Worm (Caenorhabditis elegans) whole organism, L4 larva: Measurements from ENCODE around the gene ets-5.

ENCODE experiments used
- D1046.2 ChIP-seq: fragments of 200-800 bp; sonication (Bioruptor generic); IDR thresholded peaks from 2 replicates; pipeline ENCODE4 v1.3.6; 2022; ENCODE audit warnings: missing genetic modification characterization, missing compliant biosample characterization
- F10B5.3 ChIP-seq: sonication (generic microtip); optimal IDR thresholded peaks from 2 replicates; lab custom pipeline; 2016; ENCODE audit warnings: mild to moderate bottlenecking, missing genetic modification characterization, missing compliant biosample characterization
- F26F4.8 ChIP-seq: fragments of 200-800 bp; sonication (Bioruptor generic); conservative IDR thresholded peaks from 2 replicates; pipeline ENCODE4 v1.3.6; 2022; ENCODE audit warnings: missing genetic modification characterization, missing compliant biosample characterization
- Y105C5A.15 ChIP-seq: fragments of 200-800 bp; sonication (Bioruptor generic); IDR thresholded peaks from 2 replicates; pipeline ENCODE4 v1.3.6; 2022; ENCODE audit warnings: missing genetic modification characterization, missing compliant biosample characterization
- Y5F2A.4 ChIP-seq: fragments of 200-800 bp; sonication (Bioruptor generic); optimal IDR thresholded peaks from 2 replicates; lab custom pipeline; 2018; ENCODE audit warnings: mild to moderate bottlenecking, missing genetic modification characterization, missing compliant biosample characterization
- ZK337.2 ChIP-seq: fragments of 200-800 bp; sonication (Bioruptor generic); IDR thresholded peaks from 2 replicates; pipeline ENCODE4 v1.3.6; 2022; ENCODE audit warnings: missing genetic modification reagents, missing genetic modification characterization, missing compliant biosample characterization
- aha-1 ChIP-seq: fragments of 150-350 bp; peaks from one replicate; lab custom pipeline; 2014; ENCODE audit warnings: missing biosample characterization, missing genetic modification characterization
- aly-2 ChIP-seq: sonication (generic microtip); optimal IDR thresholded peaks from 2 replicates; lab custom pipeline; 2018; ENCODE audit warnings: missing biosample characterization, missing genetic modification characterization
- ceh-20 ChIP-seq: fragments of 200-800 bp; sonication (Bioruptor generic); IDR thresholded peaks from 2 replicates; pipeline ENCODE4 v1.3.6; 2022; ENCODE audit warnings: missing genetic modification reagents, missing genetic modification characterization, missing compliant biosample characterization
- ceh-28 ChIP-seq: fragments of 150-350 bp; optimal IDR thresholded peaks from 2 replicates; lab custom pipeline; 2014; ENCODE audit warnings: missing biosample characterization, missing genetic modification reagents, missing genetic modification characterization
- ceh-44 ChIP-seq: fragments of 200-800 bp; sonication (Bioruptor generic); IDR thresholded peaks from 2 replicates; pipeline ENCODE4 v1.3.6; 2022; ENCODE audit warnings: missing genetic modification reagents, missing genetic modification characterization, missing compliant biosample characterization
- ceh-62 ChIP-seq: sonication (generic microtip); optimal IDR thresholded peaks from 2 replicates; lab custom pipeline; 2017; ENCODE audit warnings: missing biosample characterization, missing genetic modification characterization
- cey-2 ChIP-seq: sonication (generic microtip); optimal IDR thresholded peaks from 3 replicates; lab custom pipeline; 2017; ENCODE audit warnings: missing genetic modification characterization, mild to moderate bottlenecking, missing compliant biosample characterization, antibody characterized with exemption, borderline replicate concordance; ENCODE audit not compliant: insufficient read depth
- daf-12 ChIP-seq: fragments of 150-350 bp; optimal IDR thresholded peaks from 2 replicates; lab custom pipeline; 2014; ENCODE audit warnings: missing biosample characterization, missing genetic modification reagents, missing genetic modification characterization
- daf-19 ChIP-seq: fragments of 200-800 bp; sonication (Bioruptor generic); conservative IDR thresholded peaks from 2 replicates; pipeline ENCODE4 v1.3.6; 2022; ENCODE audit warnings: missing genetic modification characterization, missing compliant biosample characterization
- daf-8 ChIP-seq: fragments of 200-800 bp; sonication (Bioruptor generic); IDR thresholded peaks from 2 replicates; pipeline ENCODE4 v1.3.6; 2022; ENCODE audit warnings: missing genetic modification characterization, missing compliant biosample characterization
- dmd-6 ChIP-seq: fragments of 200-800 bp; sonication (Bioruptor generic); IDR thresholded peaks from 2 replicates; pipeline ENCODE4 v1.3.6; 2022; ENCODE audit warnings: missing genetic modification reagents, missing genetic modification characterization, missing compliant biosample characterization
- duxl-1 ChIP-seq: sonication (generic microtip); optimal IDR thresholded peaks from 2 replicates; lab custom pipeline; 2016; ENCODE audit warnings: mild to moderate bottlenecking, missing genetic modification characterization, moderate library complexity, missing compliant biosample characterization; ENCODE audit not compliant: poor library complexity
- egl-27 ChIP-seq: sonication (generic microtip); optimal IDR thresholded peaks from 3 replicates; lab custom pipeline; 2017; ENCODE audit warnings: missing biosample characterization, missing genetic modification reagents, missing genetic modification characterization
- egl-43 ChIP-seq: fragments of 200-800 bp; sonication (Bioruptor generic); IDR thresholded peaks from 2 replicates; pipeline ENCODE4 v1.3.6; 2022; ENCODE audit warnings: missing genetic modification reagents, missing genetic modification characterization, missing compliant biosample characterization
- hif-1 ChIP-seq, 2 experiments: sonication (generic microtip); optimal IDR thresholded peaks; 2 replicates each; lab custom pipeline; 2016 to 2017; ENCODE audit warnings: missing compliant biosample characterization in 2 of 2, missing genetic modification characterization in 2 of 2, missing genetic modification reagents in 2 of 2, missing genotype in 2 of 2, mild to moderate bottlenecking in 1 of 2
- hlh-30 ChIP-seq: sonication (generic microtip); optimal IDR thresholded peaks from 2 replicates; lab custom pipeline; 2017; ENCODE audit warnings: antibody characterized with exemption, mild to moderate bottlenecking, missing genetic modification characterization, missing compliant biosample characterization; ENCODE audit not compliant: insufficient read depth
- jun-1 ChIP-seq: fragments of 150-350 bp; optimal IDR thresholded peaks from 2 replicates; lab custom pipeline; 2014; ENCODE audit warnings: missing biosample characterization, missing genetic modification reagents, missing genetic modification characterization
- lin-1 ChIP-seq: fragments of 200-800 bp; sonication (Bioruptor generic); IDR thresholded peaks from 2 replicates; pipeline ENCODE4 v1.3.6; 2022; ENCODE audit warnings: missing genetic modification reagents, missing genetic modification characterization, missing compliant biosample characterization
- lin-13 ChIP-seq: fragments of 150-350 bp; optimal IDR thresholded peaks from 2 replicates; lab custom pipeline; 2014; ENCODE audit warnings: missing biosample characterization, missing genetic modification reagents, missing genetic modification characterization
- lin-29 ChIP-seq: fragments of 200-800 bp; sonication (Bioruptor generic); IDR thresholded peaks from 2 replicates; pipeline ENCODE4 v1.3.6; 2022; ENCODE audit warnings: missing genetic modification reagents, missing genetic modification characterization, missing compliant biosample characterization
- lir-3 ChIP-seq: sonication (generic microtip); optimal IDR thresholded peaks from 2 replicates; lab custom pipeline; 2016; ENCODE audit warnings: mild to moderate bottlenecking, missing genetic modification characterization, missing compliant biosample characterization
- lsy-2 ChIP-seq, 2 experiments: fragments of 150-350 bp in 1 of 2; sonication (generic microtip) in 1 of 2; optimal IDR thresholded peaks; 2 replicates each; lab custom pipeline; 2014 to 2017; ENCODE audit warnings: missing biosample characterization in 2 of 2, missing genetic modification characterization in 2 of 2
- madf-5 ChIP-seq, 2 experiments: fragments of 200-800 bp; sonication (Bioruptor generic); IDR thresholded peaks; 2 replicates each; pipeline ENCODE4 v1.3.6; 2022; ENCODE audit warnings: missing compliant biosample characterization in 2 of 2, missing genetic modification characterization in 2 of 2
- mdt-29 ChIP-seq: fragments of 200-800 bp; sonication (Bioruptor generic); IDR thresholded peaks from 2 replicates; pipeline ENCODE4 v1.3.6; 2022; ENCODE audit warnings: missing genetic modification reagents, missing genetic modification characterization, missing compliant biosample characterization
- mxl-2 ChIP-seq: fragments of 200-800 bp; sonication (Bioruptor generic); conservative IDR thresholded peaks from 2 replicates; pipeline ENCODE4 v1.3.6; 2022; ENCODE audit warnings: missing genetic modification reagents, missing genetic modification characterization, missing compliant biosample characterization
- mxl-3 ChIP-seq: fragments of 200-800 bp; sonication (Bioruptor generic); optimal IDR thresholded peaks from 2 replicates; lab custom pipeline; 2018; ENCODE audit warnings: mild to moderate bottlenecking, missing genetic modification characterization, missing compliant biosample characterization
- nhr-25 ChIP-seq: sonication (generic microtip); optimal IDR thresholded peaks from 2 replicates; lab custom pipeline; 2017; ENCODE audit warnings: missing genetic modification characterization, mild to moderate bottlenecking, missing compliant biosample characterization, antibody characterized with exemption, moderate library complexity, borderline replicate concordance; ENCODE audit not compliant: insufficient read depth
- nhr-42 ChIP-seq: fragments of 200-800 bp; sonication (Bioruptor generic); IDR thresholded peaks from 2 replicates; pipeline ENCODE4 v1.3.6; 2022; ENCODE audit warnings: missing genetic modification characterization, missing compliant biosample characterization
- nhr-48 ChIP-seq: sonication (generic microtip); optimal IDR thresholded peaks from 2 replicates; lab custom pipeline; 2016; ENCODE audit warnings: mild to moderate bottlenecking, missing genetic modification characterization, missing compliant biosample characterization
- nhr-6 ChIP-seq: fragments of 150-350 bp; optimal IDR thresholded peaks from 2 replicates; lab custom pipeline; 2014; ENCODE audit warnings: missing biosample characterization, missing genetic modification characterization
- pha-4 ChIP-seq, 2 experiments: fragments of 150-350 bp in 1 of 2; fragments of 200-800 bp in 1 of 2; sonication (Bioruptor generic) in 1 of 2; IDR thresholded peaks in 1 of 2; optimal IDR thresholded peaks in 1 of 2; 2 replicates each; pipeline versions ENCODE4 v1.3.6 to Lab custom; 2014 to 2022; ENCODE audit warnings: missing genetic modification characterization in 2 of 2, missing genetic modification reagents in 2 of 2, missing biosample characterization in 1 of 2, missing compliant biosample characterization in 1 of 2
- php-3 ChIP-seq: fragments of 200-800 bp; sonication (Bioruptor generic); IDR thresholded peaks from 2 replicates; pipeline ENCODE4 v1.3.6; 2022; ENCODE audit warnings: missing genetic modification reagents, missing genetic modification characterization, missing compliant biosample characterization
- saeg-2 ChIP-seq: fragments of 200-800 bp; sonication (Bioruptor generic); IDR thresholded peaks from 2 replicates; pipeline ENCODE4 v1.3.6; 2022; ENCODE audit warnings: missing genetic modification reagents, missing genetic modification characterization, missing compliant biosample characterization
- set-16 ChIP-seq: fragments of 200-800 bp; sonication (Bioruptor generic); IDR thresholded peaks from 2 replicates; pipeline ENCODE4 v1.3.6; 2022; ENCODE audit warnings: missing genetic modification reagents, missing genetic modification characterization, missing compliant biosample characterization
- snpc-1.2 ChIP-seq: fragments of 200-800 bp; sonication (Bioruptor generic); IDR thresholded peaks from 2 replicates; pipeline ENCODE4 v1.3.6; 2022; ENCODE audit warnings: missing genetic modification reagents, missing genetic modification characterization, missing compliant biosample characterization
- tra-1 ChIP-seq: fragments of 200-800 bp; sonication (Bioruptor generic); IDR thresholded peaks from 2 replicates; pipeline ENCODE4 v1.3.6; 2022; ENCODE audit warnings: missing genetic modification reagents, missing genetic modification characterization, missing compliant biosample characterization
- unc-130 ChIP-seq: sonication (generic microtip); optimal IDR thresholded peaks from 2 replicates; lab custom pipeline; 2016; ENCODE audit warnings: missing genetic modification reagents, missing genetic modification characterization, missing compliant biosample characterization
- unc-39 ChIP-seq: sonication (generic microtip); optimal IDR thresholded peaks from 2 replicates; lab custom pipeline; 2017; ENCODE audit warnings: missing biosample characterization, missing genetic modification characterization
- unc-62 ChIP-seq, 3 experiments: fragments of 150-350 bp in 1 of 3; sonication (generic microtip); optimal IDR thresholded peaks in 2 of 3; peaks in 1 of 3; 1 replicate in 1 of 3; 2 replicates in 2 of 3; lab custom pipeline; 2014 to 2017; ENCODE audit warnings: missing biosample characterization in 3 of 3, missing genetic modification characterization in 3 of 3, missing genetic modification reagents in 3 of 3, missing genotype in 1 of 3
- vab-7 ChIP-seq: fragments of 200-800 bp; sonication (Bioruptor generic); IDR thresholded peaks from 2 replicates; pipeline ENCODE4 v1.3.6; 2022; ENCODE audit warnings: missing genetic modification reagents, missing genetic modification characterization, missing compliant biosample characterization
- zfp-2 ChIP-seq: sonication (generic microtip); optimal IDR thresholded peaks from 2 replicates; lab custom pipeline; 2016; ENCODE audit warnings: mild to moderate bottlenecking, missing genetic modification characterization, missing compliant biosample characterization
- zfp-3 ChIP-seq: fragments of 200-800 bp; sonication (Bioruptor generic); conservative IDR thresholded peaks from 2 replicates; pipeline ENCODE4 v1.3.6; 2022; ENCODE audit warnings: missing genetic modification reagents, missing genetic modification characterization, missing compliant biosample characterization
- zip-2 ChIP-seq: fragments of 150-350 bp; optimal IDR thresholded peaks from 2 replicates; lab custom pipeline; 2014; ENCODE audit warnings: missing biosample characterization, missing genetic modification characterization

Gene ets-5

DNA sequence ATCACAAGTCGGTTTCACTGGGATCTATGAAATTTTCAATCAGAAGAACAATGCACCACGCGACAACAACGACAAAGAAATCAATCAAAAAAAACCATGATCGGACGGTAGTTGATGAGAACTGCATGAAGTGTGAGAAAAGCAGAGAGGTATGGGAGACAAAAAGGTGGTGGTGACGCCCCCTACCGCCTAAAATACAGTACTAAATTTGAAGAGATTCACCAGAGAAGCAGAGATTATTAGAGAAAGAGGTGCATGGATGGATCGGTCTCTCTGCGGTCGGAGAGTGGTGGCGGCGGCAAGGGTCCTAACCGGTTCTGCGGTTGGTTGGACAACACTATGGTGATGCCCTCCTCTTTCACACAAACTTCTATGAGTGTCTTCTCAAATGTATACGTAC lies 34.9 kb upstream of the ets-5 start (continued):
- TF ChIP-seq jun-1 (tag; lab: Kevin White, UChicago) (no peak), nhr-48 (tag; lab: Kevin White, UChicago) (peak; percentile 60), nhr-42 (GFP tag; lab: Robert Waterston, UW) (no peak), ceh-28 (no peak), set-16 (GFP tag; lab: Robert Waterston, UW) (peak; percentile 41), saeg-2 (no peak), mdt-29 (no peak; the same call in 1 of the 2 replicates), ceh-20 (GFP tag; lab: Robert Waterston, UW) (0 out of 2 replicates have a peak, but pooled peaks have one; percentile 45), php-3 (GFP tag; lab: Robert Waterston, UW) (no peak), snpc-1.2 (no peak), Y5F2A.4 (GFP tag; lab: Kevin White, UChicago) (no peak), daf-8 (GFP tag; lab: Robert Waterston, UW) (no peak), duxl-1 (tag; lab: Kevin White, UChicago) (peak; percentile 40), lsy-2 (tag; optimal IDR thresholded peaks at IDR 0.05; lab: Kevin White, UChicago) (peak in 1 of 2 experiments; percentile 54), egl-27 (tag; lab: Kevin White, UChicago) (no peak), dmd-6 (GFP tag; lab: Robert Waterston, UW) (peak; percentile 43; the same call in 1 of the 2 replicates), madf-5 (GFP tag; IDR thresholded peaks at IDR 0.05; lab: Robert Waterston, UW) (no peak), D1046.2 (GFP tag; lab: Robert Waterston, UW) (no peak), lir-3 (tag; lab: Kevin White, UChicago) (no peak), aly-2 (no peak), ceh-62 (tag; lab: Kevin White, UChicago) (no peak), unc-130 (GFP tag; lab: Kevin White, UChicago) (no peak), F26F4.8 (GFP tag; lab: Robert Waterston, UW) (no peak), lin-29 (GFP tag; lab: Robert Waterston, UW) (no peak), mxl-3 (GFP tag; lab: Kevin White, UChicago) (peak; percentile 80), vab-7 (no peak), zip-2 (no peak), hlh-30 (tag; lab: Kevin White, UChicago) (peak; percentile 85), aha-1 (no peak), mxl-2 (GFP tag; lab: Robert Waterston, UW) (no peak), tra-1 (0 out of 2 replicates have a peak, but pooled peaks have one; percentile 34), F10B5.3 (tag; lab: Kevin White, UChicago) (no peak), hif-1 (tag; optimal IDR thresholded peaks at IDR 0.05; lab: Kevin White, UChicago) (peak in 1 of 2 experiments; percentile 11), zfp-3 (GFP tag; lab: Robert Waterston, UW) (no peak), nhr-25 (tag; lab: Kevin White, UChicago) (peak; percentile 17), egl-43 (peak; percentile 65; the same call in 1 of the 2 replicates), unc-62 (GFP tag; optimal IDR thresholded peaks at IDR 0.05 in 1 of 2; lab: Kevin White, UChicago) (peak in 1 of 2 experiments; percentile 8), unc-62 (tag; optimal IDR thresholded peaks at IDR 0.05; lab: Kevin White, UChicago) (no peak), daf-12 (no peak), lin-13 (GFP tag; lab: Kevin White, UChicago) (no peak), cey-2 (no peak), zfp-2 (no peak), ceh-44 (GFP tag; lab: Robert Waterston, UW) (no peak), unc-39 (tag; lab: Kevin White, UChicago) (no peak), daf-19 (GFP tag; lab: Robert Waterston, UW) (no peak), lin-1 (GFP tag; lab: Robert Waterston, UW) (no peak), ZK337.2 (GFP tag; lab: Robert Waterston, UW) (no peak), pha-4 (GFP tag; IDR thresholded peaks at IDR 0.05; lab: Robert Waterston, UW) (no peak), pha-4 (tag; optimal IDR thresholded peaks at IDR 0.05; lab: Kevin White, UChicago) (no peak), nhr-6 (tag; lab: Kevin White, UChicago) (no peak), Y105C5A.15 (no peak)
